Fruit fly (Drosophila melanogaster) whole organism, embryonic: Measurements from ENCODE around the gene CG17959.

ENCODE experiments used
- ATbp ChIP-seq: fragments of 200-800 bp; sonication (Bioruptor generic); optimal IDR thresholded peaks from 2 replicates; lab custom pipeline; 2017; ENCODE audit warnings: missing biosample characterization, mild to moderate bottlenecking, missing genetic modification characterization, missing genetic modification reagents
- Atf-2 ChIP-seq: fragments of 200-800 bp; sonication (Bioruptor generic); optimal IDR thresholded peaks from 2 replicates; lab custom pipeline; 2016; ENCODE audit warnings: missing biosample characterization, missing genetic modification characterization
- Awh ChIP-seq: fragments of 200-800 bp; sonication (Bioruptor generic); IDR thresholded peaks from 2 replicates; pipeline ENCODE4, ENCODE4 v1.3.6; 2022; ENCODE audit warnings: missing biosample characterization, missing genetic modification characterization
- BtbVII ChIP-seq: fragments of 200-800 bp; sonication (Bioruptor generic); optimal IDR thresholded peaks from 3 replicates; lab custom pipeline; 2017; ENCODE audit warnings: missing biosample characterization, mild to moderate bottlenecking, missing genetic modification characterization
- CG10209 ChIP-seq: fragments of 200-800 bp; sonication (Bioruptor generic); optimal IDR thresholded peaks from 3 replicates; lab custom pipeline; 2017; ENCODE audit warnings: missing biosample characterization, mild to moderate bottlenecking, missing genetic modification characterization, missing genetic modification reagents
- CG12104 ChIP-seq: fragments of 200-800 bp; sonication (Bioruptor generic); optimal IDR thresholded peaks from 3 replicates; lab custom pipeline; 2016; ENCODE audit warnings: missing biosample characterization, missing genetic modification characterization
- CG13287 ChIP-seq: fragments of 200-800 bp; sonication (Bioruptor generic); IDR thresholded peaks from 2 replicates; pipeline ENCODE4 v1.3.6; 2022; ENCODE audit warnings: missing biosample characterization, missing genetic modification characterization; ENCODE audit not compliant: partially characterized antibody
- CG13624 ChIP-seq: fragments of 200-800 bp; sonication (Bioruptor generic); optimal IDR thresholded peaks from 2 replicates; lab custom pipeline; 2016; ENCODE audit warnings: missing biosample characterization, missing genetic modification characterization
- CG13894 ChIP-seq: fragments of 200-800 bp; sonication (Bioruptor generic); optimal IDR thresholded peaks from 3 replicates; lab custom pipeline; 2018; ENCODE audit warnings: missing biosample characterization, mild to moderate bottlenecking, missing genetic modification characterization, moderate library complexity
- CG15269 ChIP-seq: fragments of 200-800 bp; sonication (Bioruptor generic); optimal IDR thresholded peaks from 2 replicates; lab custom pipeline; 2018; ENCODE audit warnings: missing biosample characterization, mild to moderate bottlenecking, missing genetic modification characterization, moderate library complexity
- CG15514 ChIP-seq: fragments of 200-800 bp; sonication (Bioruptor generic); optimal IDR thresholded peaks from 3 replicates; lab custom pipeline; 2017; ENCODE audit warnings: missing biosample characterization, missing genetic modification characterization, mild to moderate bottlenecking, moderate library complexity, missing genetic modification reagents
- CG1603 ChIP-seq: fragments of 200-800 bp; sonication (Bioruptor generic); optimal IDR thresholded peaks from 2 replicates; lab custom pipeline; 2019; ENCODE audit warnings: missing biosample characterization, mild to moderate bottlenecking, missing genetic modification characterization, moderate library complexity
- CG1647 ChIP-seq: fragments of 200-800 bp; sonication (Bioruptor generic); optimal IDR thresholded peaks from 3 replicates; lab custom pipeline; 2016; ENCODE audit warnings: missing biosample characterization, missing genetic modification characterization
- CG17829 ChIP-seq: fragments of 200-800 bp; optimal IDR thresholded peaks from 2 replicates; lab custom pipeline; 2019; ENCODE audit warnings: missing biosample characterization, mild to moderate bottlenecking, missing genetic modification characterization, moderate library complexity
- CG2120 ChIP-seq: fragments of 200-800 bp; sonication (Bioruptor generic); optimal IDR thresholded peaks from 3 replicates; lab custom pipeline; 2016; ENCODE audit warnings: missing biosample characterization, missing genetic modification characterization
- CG2712 ChIP-seq: fragments of 200-800 bp; optimal IDR thresholded peaks from 3 replicates; lab custom pipeline; 2019; ENCODE audit warnings: missing biosample characterization, mild to moderate bottlenecking, missing genetic modification characterization, moderate library complexity
- CG33213 ChIP-seq: fragments of 200-800 bp; sonication (Bioruptor generic); optimal IDR thresholded peaks from 3 replicates; lab custom pipeline; 2016; ENCODE audit warnings: missing biosample characterization, missing genetic modification characterization
- CG4820 ChIP-seq: fragments of 200-800 bp; sonication (Bioruptor generic); optimal IDR thresholded peaks from 3 replicates; lab custom pipeline; 2016; ENCODE audit warnings: missing biosample characterization, missing genetic modification characterization
- CG6254 ChIP-seq: fragments of 200-800 bp; sonication (Bioruptor generic); optimal IDR thresholded peaks from 3 replicates; lab custom pipeline; 2017; ENCODE audit warnings: mild to moderate bottlenecking, missing biosample characterization, missing genetic modification reagents, missing genetic modification characterization
- CG7928 ChIP-seq: fragments of 200-800 bp; sonication (Bioruptor generic); optimal IDR thresholded peaks from 2 replicates; lab custom pipeline; 2017; ENCODE audit warnings: missing biosample characterization, mild to moderate bottlenecking, missing genetic modification characterization
- CG8290 ChIP-seq, 3 experiments: fragments of 200-800 bp; sonication (Bioruptor generic); optimal IDR thresholded peaks; 2 replicates each; lab custom pipeline; 2016 to 2019; ENCODE audit warnings: missing biosample characterization in 3 of 3, missing genetic modification characterization in 3 of 3, mild to moderate bottlenecking in 2 of 3, moderate library complexity in 1 of 3
- CG9876 ChIP-seq: fragments of 200-800 bp; sonication (Bioruptor generic); optimal IDR thresholded peaks from 2 replicates; lab custom pipeline; 2016; ENCODE audit warnings: missing biosample characterization, missing genetic modification characterization
- CkIIα-i1 ChIP-seq: fragments of 200-800 bp; sonication (Bioruptor generic); IDR thresholded peaks from 2 replicates; pipeline ENCODE4 v1.3.6; 2022; ENCODE audit warnings: missing biosample characterization, missing genetic modification characterization
- Dbx ChIP-seq: fragments of 200-800 bp; sonication (Bioruptor generic); IDR thresholded peaks from 3 replicates; pipeline ENCODE4 v1.3.6; 2022; ENCODE audit warnings: missing biosample characterization, missing genetic modification characterization
- HLH4C ChIP-seq: fragments of 200-800 bp; sonication (Bioruptor generic); IDR thresholded peaks from 3 replicates; pipeline ENCODE4 v1.3.6; 2022; ENCODE audit warnings: missing biosample characterization, missing genetic modification characterization; ENCODE audit not compliant: partially characterized antibody
- Hand ChIP-seq: fragments of 200-800 bp; sonication (Bioruptor generic); optimal IDR thresholded peaks from 2 replicates; lab custom pipeline; 2017; ENCODE audit warnings: mild to moderate bottlenecking, missing biosample characterization, missing genetic modification reagents, missing genetic modification characterization
- Kr ChIP-seq: fragments of 200-800 bp; sonication (Bioruptor generic); optimal IDR thresholded peaks from 2 replicates; lab custom pipeline; 2017; ENCODE audit warnings: missing biosample characterization, mild to moderate bottlenecking, missing genetic modification characterization
- MESR4 ChIP-seq: fragments of 200-800 bp; sonication (Bioruptor generic); optimal IDR thresholded peaks from 2 replicates; lab custom pipeline; 2018; ENCODE audit warnings: missing biosample characterization, mild to moderate bottlenecking, missing genetic modification characterization, moderate library complexity
- Spps ChIP-seq: fragments of 200-800 bp; sonication (Bioruptor generic); optimal IDR thresholded peaks from 2 replicates; lab custom pipeline; 2018; ENCODE audit warnings: missing biosample characterization, mild to moderate bottlenecking, missing genetic modification characterization
- TFAM ChIP-seq: fragments of 200-800 bp; sonication (Bioruptor generic); optimal IDR thresholded peaks from 2 replicates; lab custom pipeline; 2017; ENCODE audit warnings: missing biosample characterization, missing genetic modification characterization, inconsistent platforms
- Tbp ChIP-seq: fragments of >200 bp; optimal IDR thresholded peaks from 2 replicates; lab custom pipeline; 2018; ENCODE audit warnings: missing biosample characterization, missing genetic modification characterization
- amos ChIP-seq: fragments of 200-800 bp; sonication (Bioruptor generic); IDR thresholded peaks from 2 replicates; pipeline ENCODE4 v1.3.6; 2022; ENCODE audit warnings: missing biosample characterization, missing genetic modification characterization; ENCODE audit not compliant: partially characterized antibody
- ash1 ChIP-seq: fragments of 200-800 bp; sonication (Bioruptor generic); optimal IDR thresholded peaks from 2 replicates; lab custom pipeline; 2018; ENCODE audit warnings: missing biosample characterization, mild to moderate bottlenecking, missing genetic modification characterization
- cg ChIP-seq: fragments of 200-800 bp; sonication (Bioruptor generic); optimal IDR thresholded peaks from 3 replicates; lab custom pipeline; 2019; ENCODE audit warnings: missing biosample characterization, mild to moderate bottlenecking, missing genetic modification characterization, moderate library complexity
- croc ChIP-seq: fragments of 200-800 bp; sonication (Bioruptor generic); conservative IDR thresholded peaks from 3 replicates; pipeline ENCODE4 v1.3.6; 2022; ENCODE audit warnings: missing biosample characterization, missing genetic modification characterization
- crol ChIP-seq: fragments of 200-800 bp; sonication (Bioruptor generic); IDR thresholded peaks from 2 replicates; pipeline ENCODE4 v1.3.6; 2022; ENCODE audit warnings: missing biosample characterization, missing genetic modification characterization
- crp ChIP-seq, 2 experiments: fragments of 200-800 bp; sonication (Bioruptor generic); optimal IDR thresholded peaks; 2 replicates in 1 of 2; 3 replicates in 1 of 2; lab custom pipeline; 2017; ENCODE audit warnings: missing biosample characterization in 2 of 2, missing genetic modification characterization in 2 of 2, mild to moderate bottlenecking in 1 of 2, moderate library complexity in 1 of 2
- gsb-n ChIP-seq: fragments of 200-800 bp; sonication (Bioruptor generic); optimal IDR thresholded peaks from 3 replicates; lab custom pipeline; 2018; ENCODE audit warnings: missing biosample characterization, mild to moderate bottlenecking, missing genetic modification characterization
- gt ChIP-seq: fragments of 200-800 bp; sonication (Bioruptor generic); IDR thresholded peaks from 2 replicates; pipeline ENCODE4 v1.3.6; 2022; ENCODE audit warnings: missing biosample characterization, missing genetic modification characterization
- inv ChIP-seq: fragments of 200-800 bp; sonication (Bioruptor generic); IDR thresholded peaks from 2 replicates; pipeline ENCODE4 v1.3.6; 2022; ENCODE audit warnings: missing biosample characterization, missing genetic modification characterization; ENCODE audit not compliant: partially characterized antibody
- nerfin-2 ChIP-seq: fragments of 200-800 bp; sonication (Bioruptor generic); IDR thresholded peaks from 2 replicates; pipeline ENCODE4 v1.3.6; 2022; ENCODE audit warnings: missing biosample characterization, missing genetic modification characterization; ENCODE audit not compliant: partially characterized antibody
- onecut ChIP-seq: fragments of 200-800 bp; sonication (Bioruptor generic); IDR thresholded peaks from 2 replicates; pipeline ENCODE4 v1.3.6; 2022; ENCODE audit warnings: missing biosample characterization, missing genetic modification characterization
- pnt ChIP-seq: fragments of 200-800 bp; sonication (Bioruptor generic); optimal IDR thresholded peaks from 3 replicates; lab custom pipeline; 2016; ENCODE audit warnings: missing biosample characterization, missing genetic modification characterization
- pros ChIP-seq: fragments of 200-800 bp; sonication (Bioruptor generic); optimal IDR thresholded peaks from 3 replicates; lab custom pipeline; 2019; ENCODE audit warnings: missing biosample characterization, mild to moderate bottlenecking, missing genetic modification characterization, moderate library complexity
- psq ChIP-seq: fragments of 200-800 bp; sonication (Bioruptor generic); optimal IDR thresholded peaks from 2 replicates; lab custom pipeline; 2017; ENCODE audit warnings: missing biosample characterization, missing genetic modification characterization
- seq ChIP-seq: fragments of 200-800 bp; sonication (Bioruptor generic); IDR thresholded peaks from 2 replicates; pipeline ENCODE4 v1.3.6; 2022; ENCODE audit warnings: missing biosample characterization, missing genetic modification characterization
- tin ChIP-seq: fragments of 200-800 bp; sonication (Bioruptor generic); optimal IDR thresholded peaks from 3 replicates; lab custom pipeline; 2016; ENCODE audit warnings: missing biosample characterization, missing genetic modification characterization
- tll ChIP-seq, 2 experiments: fragments of 200-800 bp in 1 of 2; fragments of >200 bp in 1 of 2; sonication (Bioruptor generic) in 1 of 2; optimal IDR thresholded peaks; 2 replicates each; lab custom pipeline; 2017 to 2019; ENCODE audit warnings: missing biosample characterization in 2 of 2, missing genetic modification characterization in 2 of 2, mild to moderate bottlenecking in 1 of 2, moderate library complexity in 1 of 2

Gene CG17959

DNA sequence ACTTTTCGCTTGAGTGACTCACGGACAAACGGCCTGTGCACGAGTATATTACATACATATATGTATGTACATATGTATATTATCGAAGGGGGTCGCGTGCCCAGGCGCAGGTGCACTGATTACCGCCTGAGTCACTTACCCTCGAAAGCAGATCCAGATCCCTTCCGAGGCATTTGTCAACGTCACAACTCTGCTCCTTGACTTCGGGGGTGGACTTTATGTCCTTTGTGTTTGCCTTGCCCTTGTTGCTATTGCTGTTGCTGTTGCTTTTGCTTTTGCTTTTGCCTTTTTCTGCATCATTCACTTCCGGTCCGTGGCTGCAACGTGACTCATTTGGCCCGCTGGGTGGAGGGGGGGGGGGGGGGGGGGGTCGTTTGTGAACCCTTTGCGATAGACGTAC lies 40.4 kb downstream of the CG17959 start:
- TF ChIP-seq CG1647 (no peak), Atf-2 (GFP tag; lab: Kevin White, UChicago) (no peak), Kr (GFP tag; lab: Kevin White, UChicago) (peak; percentile 52), pros (peak; percentile 78), tll (GFP tag; optimal IDR thresholded peaks at IDR 0.05; lab: Kevin White, UChicago) (peak in 1 of 2 experiments; percentile 49), onecut (no peak), CG13287 (GFP tag; lab: Robert Waterston, UW) (no peak), psq (GFP tag; lab: Kevin White, UChicago) (no peak), crol (GFP tag; lab: Robert Waterston, UW) (0 out of 2 replicates have a peak, but pooled peaks have one; percentile 8), CG7928 (GFP tag; lab: Kevin White, UChicago) (no peak)

DNA sequence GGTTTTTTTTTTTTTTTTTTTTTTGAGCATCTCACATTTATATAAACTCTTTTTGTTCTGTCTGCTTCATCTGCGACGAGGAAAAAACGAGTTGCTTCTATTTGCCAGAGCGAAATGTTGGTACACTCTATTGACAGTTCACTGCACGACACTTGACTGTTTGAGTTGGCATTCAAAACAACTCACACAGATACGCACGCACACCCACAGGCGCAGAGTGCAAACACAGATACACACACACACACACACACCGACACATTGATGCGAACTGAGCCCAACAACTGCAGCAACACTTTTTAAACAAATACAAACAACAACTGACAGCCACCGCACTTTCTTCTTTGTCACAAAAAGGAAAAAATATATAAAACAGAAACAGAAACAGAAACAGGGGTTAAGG lies 42.4 kb downstream of the CG17959 start:
- TF ChIP-seq CG33213 (GFP tag; lab: Kevin White, UChicago) (no peak), CG12104 (GFP tag; lab: Kevin White, UChicago) (no peak), CG13894 (tag; lab: Kevin White, UChicago) (no peak), seq (GFP tag; lab: Robert Waterston, UW) (no peak), pnt (GFP tag; lab: Kevin White, UChicago) (no peak), ATbp (peak; percentile 0), CG15514 (GFP tag; lab: Kevin White, UChicago) (no peak), CG15269 (tag; lab: Kevin White, UChicago) (no peak), Dbx (GFP tag; lab: Robert Waterston, UW) (no peak), TFAM (no peak), CG2712 (tag; lab: Kevin White, UChicago) (peak; percentile 1), cg (peak; percentile 58), MESR4 (no peak), ash1 (GFP tag; lab: Kevin White, UChicago) (no peak), croc (no peak), CkIIα-i1 (GFP tag; lab: Robert Waterston, UW) (no peak), BtbVII (GFP tag; lab: Kevin White, UChicago) (no peak), CG2120 (GFP tag; lab: Kevin White, UChicago) (no peak), CG8290 (GFP tag; optimal IDR thresholded peaks at IDR 0.05; lab: Kevin White, UChicago) (no peak), CG8290 (tag; optimal IDR thresholded peaks at IDR 0.05; lab: Kevin White, UChicago) (no peak), Hand (GFP tag; lab: Kevin White, UChicago) (no peak), crp (GFP tag; optimal IDR thresholded peaks at IDR 0.05; lab: Kevin White, UChicago) (no peak), Spps (no peak), CG1603 (tag; lab: Kevin White, UChicago) (no peak), CG10209 (GFP tag; lab: Kevin White, UChicago) (no peak), tll (GFP tag; optimal IDR thresholded peaks at IDR 0.05; lab: Kevin White, UChicago) (peak in 1 of 2 experiments; percentile 15), CG13287 (GFP tag; lab: Robert Waterston, UW) (no peak), tin (GFP tag; lab: Kevin White, UChicago) (no peak), CG9876 (GFP tag; lab: Kevin White, UChicago) (no peak), amos (no peak), CG17829 (tag; lab: Kevin White, UChicago) (no peak), HLH4C (GFP tag; lab: Robert Waterston, UW) (no peak), Tbp (no peak), CG13624 (GFP tag; lab: Kevin White, UChicago) (no peak), CG4820 (GFP tag; lab: Kevin White, UChicago) (no peak), inv (no peak), gsb-n (peak; percentile 7), CG6254 (GFP tag; lab: Kevin White, UChicago) (no peak), Awh (GFP tag; lab: Robert Waterston, UW) (no peak), nerfin-2 (GFP tag; lab: Robert Waterston, UW) (no peak), gt (GFP tag; lab: Robert Waterston, UW) (no peak)
